Worm (Caenorhabditis elegans) whole organism, L4 larva: Measurements from ENCODE around the gene C03G5.14.

ENCODE experiments used
- F26F4.8 ChIP-seq: fragments of 200-800 bp; sonication (Bioruptor generic); conservative IDR thresholded peaks from 2 replicates; pipeline ENCODE4 v1.3.6; 2022; ENCODE audit warnings: missing genetic modification characterization, missing compliant biosample characterization
- F49E8.2 ChIP-seq: sonication (generic microtip); optimal IDR thresholded peaks from 2 replicates; lab custom pipeline; 2016; ENCODE audit warnings: missing compliant biosample characterization, mild to moderate bottlenecking, missing genetic modification characterization, borderline replicate concordance
- ZK337.2 ChIP-seq: fragments of 200-800 bp; sonication (Bioruptor generic); IDR thresholded peaks from 2 replicates; pipeline ENCODE4 v1.3.6; 2022; ENCODE audit warnings: missing genetic modification reagents, missing genetic modification characterization, missing compliant biosample characterization
- aha-1 ChIP-seq: fragments of 150-350 bp; peaks from one replicate; lab custom pipeline; 2014; ENCODE audit warnings: missing biosample characterization, missing genetic modification characterization
- ctbp-1 ChIP-seq: fragments of 200-800 bp; sonication (Bioruptor generic); IDR thresholded peaks from 2 replicates; pipeline ENCODE4 v1.3.6; 2022; ENCODE audit warnings: missing genetic modification reagents, missing genetic modification characterization, missing compliant biosample characterization
- daf-16 ChIP-seq, 3 experiments: sonication (generic microtip); optimal IDR thresholded peaks; 2 replicates each; lab custom pipeline; 2016 to 2017; ENCODE audit warnings: missing genetic modification characterization in 3 of 3, missing genetic modification reagents in 3 of 3, mild to moderate bottlenecking in 2 of 3, missing compliant biosample characterization in 2 of 3, missing biosample characterization in 1 of 3, moderate library complexity in 1 of 3
- daf-8 ChIP-seq: fragments of 200-800 bp; sonication (Bioruptor generic); IDR thresholded peaks from 2 replicates; pipeline ENCODE4 v1.3.6; 2022; ENCODE audit warnings: missing genetic modification characterization, missing compliant biosample characterization
- dpl-1 ChIP-seq: fragments of 150-350 bp; optimal IDR thresholded peaks from 2 replicates; lab custom pipeline; 2014; ENCODE audit warnings: missing biosample characterization, missing genetic modification reagents, missing genetic modification characterization
- dve-1 ChIP-seq: sonication (generic microtip); optimal IDR thresholded peaks from 2 replicates; lab custom pipeline; 2017; ENCODE audit warnings: antibody characterized with exemption, mild to moderate bottlenecking, missing genetic modification characterization, missing compliant biosample characterization; ENCODE audit not compliant: insufficient read depth
- fkh-10 ChIP-seq: fragments of 150-350 bp; optimal IDR thresholded peaks from 2 replicates; lab custom pipeline; 2014; ENCODE audit warnings: missing biosample characterization, missing genetic modification reagents, missing genetic modification characterization
- fos-1 ChIP-seq: fragments of 150-350 bp; optimal IDR thresholded peaks from 2 replicates; lab custom pipeline; 2014; ENCODE audit warnings: missing biosample characterization, missing genetic modification characterization
- hlh-30 ChIP-seq: sonication (generic microtip); optimal IDR thresholded peaks from 2 replicates; lab custom pipeline; 2017; ENCODE audit warnings: antibody characterized with exemption, mild to moderate bottlenecking, missing genetic modification characterization, missing compliant biosample characterization; ENCODE audit not compliant: insufficient read depth
- hmg-1.1 ChIP-seq: fragments of 200-800 bp; sonication (Bioruptor generic); IDR thresholded peaks from 2 replicates; pipeline ENCODE4 v1.3.6; 2022; ENCODE audit warnings: missing genetic modification reagents, missing genetic modification characterization, missing compliant biosample characterization
- jun-1 ChIP-seq: fragments of 150-350 bp; optimal IDR thresholded peaks from 2 replicates; lab custom pipeline; 2014; ENCODE audit warnings: missing biosample characterization, missing genetic modification reagents, missing genetic modification characterization
- lin-1 ChIP-seq: fragments of 200-800 bp; sonication (Bioruptor generic); IDR thresholded peaks from 2 replicates; pipeline ENCODE4 v1.3.6; 2022; ENCODE audit warnings: missing genetic modification reagents, missing genetic modification characterization, missing compliant biosample characterization
- lsy-2 ChIP-seq, 2 experiments: fragments of 150-350 bp in 1 of 2; sonication (generic microtip) in 1 of 2; optimal IDR thresholded peaks; 2 replicates each; lab custom pipeline; 2014 to 2017; ENCODE audit warnings: missing biosample characterization in 2 of 2, missing genetic modification characterization in 2 of 2
- mdl-1 ChIP-seq, 2 experiments: fragments of 150-350 bp in 1 of 2; sonication (generic microtip) in 1 of 2; optimal IDR thresholded peaks; 2 replicates each; lab custom pipeline; 2014 to 2017; ENCODE audit warnings: missing biosample characterization in 2 of 2, missing genetic modification characterization in 2 of 2
- mxl-3 ChIP-seq: fragments of 200-800 bp; sonication (Bioruptor generic); optimal IDR thresholded peaks from 2 replicates; lab custom pipeline; 2018; ENCODE audit warnings: mild to moderate bottlenecking, missing genetic modification characterization, missing compliant biosample characterization
- nhr-28 ChIP-seq: fragments of 150-350 bp; optimal IDR thresholded peaks from 2 replicates; lab custom pipeline; 2014; ENCODE audit warnings: missing biosample characterization, missing genetic modification characterization
- nhr-48 ChIP-seq: sonication (generic microtip); optimal IDR thresholded peaks from 2 replicates; lab custom pipeline; 2016; ENCODE audit warnings: mild to moderate bottlenecking, missing genetic modification characterization, missing compliant biosample characterization
- nhr-76 ChIP-seq: fragments of 150-350 bp; optimal IDR thresholded peaks from 2 replicates; lab custom pipeline; 2014; ENCODE audit warnings: missing biosample characterization, missing genetic modification characterization
- nhr-77 ChIP-seq: fragments of 150-350 bp; optimal IDR thresholded peaks from 2 replicates; lab custom pipeline; 2014; ENCODE audit warnings: missing biosample characterization, missing genetic modification characterization
- pha-4 ChIP-seq, 2 experiments: fragments of 150-350 bp in 1 of 2; fragments of 200-800 bp in 1 of 2; sonication (Bioruptor generic) in 1 of 2; IDR thresholded peaks in 1 of 2; optimal IDR thresholded peaks in 1 of 2; 2 replicates each; pipeline versions ENCODE4 v1.3.6 to Lab custom; 2014 to 2022; ENCODE audit warnings: missing genetic modification characterization in 2 of 2, missing genetic modification reagents in 2 of 2, missing biosample characterization in 1 of 2, missing compliant biosample characterization in 1 of 2
- pqm-1 ChIP-seq: sonication (generic microtip); optimal IDR thresholded peaks from 2 replicates; lab custom pipeline; 2017; ENCODE audit warnings: missing biosample characterization, missing genetic modification characterization
- spr-3 ChIP-seq: fragments of 200-800 bp; sonication (Bioruptor generic); optimal IDR thresholded peaks from 2 replicates; lab custom pipeline; 2018; ENCODE audit warnings: mild to moderate bottlenecking, missing genetic modification characterization, missing compliant biosample characterization
- tra-1 ChIP-seq: fragments of 200-800 bp; sonication (Bioruptor generic); IDR thresholded peaks from 2 replicates; pipeline ENCODE4 v1.3.6; 2022; ENCODE audit warnings: missing genetic modification reagents, missing genetic modification characterization, missing compliant biosample characterization
- unc-62 ChIP-seq, 3 experiments: fragments of 150-350 bp in 1 of 3; sonication (generic microtip); optimal IDR thresholded peaks in 2 of 3; peaks in 1 of 3; 1 replicate in 1 of 3; 2 replicates in 2 of 3; lab custom pipeline; 2014 to 2017; ENCODE audit warnings: missing biosample characterization in 3 of 3, missing genetic modification characterization in 3 of 3, missing genetic modification reagents in 3 of 3, missing genotype in 1 of 3
- zfp-3 ChIP-seq: fragments of 200-800 bp; sonication (Bioruptor generic); conservative IDR thresholded peaks from 2 replicates; pipeline ENCODE4 v1.3.6; 2022; ENCODE audit warnings: missing genetic modification reagents, missing genetic modification characterization, missing compliant biosample characterization
- zip-11 ChIP-seq: fragments of 200-800 bp; sonication (Bioruptor generic); IDR thresholded peaks from 2 replicates; pipeline ENCODE4 v1.3.6; 2022; ENCODE audit warnings: missing genetic modification characterization, missing compliant biosample characterization
- zip-2 ChIP-seq: fragments of 150-350 bp; optimal IDR thresholded peaks from 2 replicates; lab custom pipeline; 2014; ENCODE audit warnings: missing biosample characterization, missing genetic modification characterization
- ztf-11 ChIP-seq: fragments of 150-350 bp; optimal IDR thresholded peaks from 2 replicates; lab custom pipeline; 2014; ENCODE audit warnings: missing biosample characterization, missing genetic modification characterization
- ztf-7 ChIP-seq: fragments of 150-350 bp; optimal IDR thresholded peaks from 2 replicates; lab custom pipeline; 2014; ENCODE audit warnings: missing biosample characterization, missing genetic modification characterization

C03G5.14 gene

DNA sequence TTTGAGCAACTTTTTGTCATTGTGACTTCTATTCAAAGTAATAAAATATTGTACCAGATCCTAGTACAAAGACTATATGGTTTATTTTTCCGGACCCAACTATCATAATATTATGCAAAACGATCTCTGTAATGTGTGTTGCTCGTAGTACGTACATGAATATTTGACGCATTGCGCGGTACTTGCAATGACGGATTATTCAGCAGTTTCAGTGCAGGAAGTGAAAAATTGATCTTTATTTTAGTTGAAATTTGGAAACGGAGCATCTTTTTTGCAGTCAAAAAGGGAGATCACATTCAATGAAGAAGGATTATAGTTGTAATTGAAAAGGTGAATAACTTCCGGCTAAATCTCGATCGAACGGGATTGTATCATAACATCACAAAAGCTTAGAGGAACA, 37.8 kb upstream of the C03G5.14 start:
- no peak for TF ChIP-seq jun-1 (tag; lab: Kevin White, UChicago)
- TF ChIP-seq aha-1 (tag; lab: Kevin White, UChicago) = peak; percentile 92

DNA sequence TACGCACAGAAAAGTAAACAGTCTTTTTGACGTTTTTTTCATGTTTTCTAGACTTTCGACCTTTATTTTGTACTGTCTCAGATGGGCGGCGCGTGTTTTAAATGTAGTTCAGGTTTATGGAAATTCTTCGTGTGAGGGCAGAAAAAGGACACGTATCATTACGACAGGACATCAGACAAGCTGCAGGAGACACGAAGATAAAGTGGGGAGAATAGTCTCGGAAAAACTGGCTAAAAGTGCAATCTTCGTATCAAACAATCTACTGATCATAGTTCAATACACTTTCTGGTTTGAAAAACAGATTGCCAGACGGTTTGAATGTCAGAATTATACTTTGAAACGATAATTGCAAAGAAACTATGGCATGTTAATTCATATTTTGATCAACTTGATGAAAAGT, 36.3 kb upstream of the C03G5.14 start:
- TF ChIP-seq nhr-48 (tag; lab: Kevin White, UChicago) (peak; percentile 62), ZK337.2 (GFP tag; lab: Robert Waterston, UW) (no peak), nhr-28 (tag; lab: Kevin White, UChicago) (peak; percentile 52), mdl-1 (tag; optimal IDR thresholded peaks at IDR 0.05; lab: Kevin White, UChicago) (peak in 1 of 2 experiments; percentile 52), mxl-3 (GFP tag; lab: Kevin White, UChicago) (peak; percentile 33), dpl-1 (GFP tag; lab: Kevin White, UChicago) (no peak)

DNA sequence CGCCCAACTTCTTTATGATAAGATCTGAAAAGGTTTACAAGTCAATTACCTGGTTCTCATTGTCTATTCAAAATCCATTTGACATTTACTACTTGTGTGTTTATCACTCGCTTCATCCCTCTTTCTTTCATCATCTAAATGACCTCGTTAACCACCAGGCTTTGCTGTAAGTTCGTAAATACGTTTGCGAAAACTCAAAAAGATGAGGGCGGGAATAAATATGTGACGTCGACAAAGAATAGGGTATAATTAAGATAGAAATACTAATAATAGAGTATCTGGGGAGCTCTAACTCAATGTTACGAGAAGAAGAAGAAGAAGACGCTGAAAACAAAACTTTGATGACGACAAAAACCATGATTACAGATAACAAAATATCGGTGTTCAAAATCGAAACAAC, 32.3 kb upstream of the C03G5.14 start:
- TF ChIP-seq zip-2 (no peak), mdl-1 (tag; optimal IDR thresholded peaks at IDR 0.05; lab: Kevin White, UChicago) (no peak), unc-62 (GFP tag; optimal IDR thresholded peaks at IDR 0.05 in 1 of 2; lab: Kevin White, UChicago) (peak in 1 of 2 experiments; percentile 92), unc-62 (tag; optimal IDR thresholded peaks at IDR 0.05; lab: Kevin White, UChicago) (no peak), aha-1 (tag; lab: Kevin White, UChicago) (peak; percentile 52), ztf-11 (tag; lab: Kevin White, UChicago) (no peak)

DNA sequence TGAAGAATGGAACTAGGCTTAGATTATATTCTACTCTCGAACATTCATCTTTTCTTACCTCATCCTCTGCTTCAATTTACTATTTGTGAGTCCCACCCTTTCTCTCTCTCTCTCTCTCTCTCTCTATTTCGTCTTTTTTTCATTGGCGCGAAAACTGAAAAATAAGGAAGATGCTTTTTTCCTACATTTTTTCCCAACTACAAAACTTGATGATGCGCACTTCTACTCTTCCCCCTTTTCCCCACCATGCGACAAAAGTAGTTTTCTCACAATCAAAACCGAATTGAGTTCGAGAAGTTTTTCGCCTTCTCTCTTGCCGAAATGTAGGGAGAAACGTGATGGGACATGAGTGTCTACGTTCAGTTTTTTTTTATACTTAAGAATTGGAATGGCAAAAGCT, 31.8 kb upstream of the C03G5.14 start:
- no peak for TF ChIP-seq F26F4.8 (GFP tag; lab: Robert Waterston, UW)
- no peak for TF ChIP-seq lin-1
- no peak for TF ChIP-seq F49E8.2
- peak; percentile 87 for TF ChIP-seq fkh-10
- TF ChIP-seq spr-3 = no peak
- TF ChIP-seq ctbp-1 (GFP tag; lab: Robert Waterston, UW) = 0 out of 2 replicates have a peak, but pooled peaks have one; percentile 30
- no peak for TF ChIP-seq hlh-30 (tag; lab: Kevin White, UChicago)
- no peak for TF ChIP-seq nhr-76 (tag; lab: Kevin White, UChicago)
- TF ChIP-seq ZK337.2 (GFP tag; lab: Robert Waterston, UW) = no peak

DNA sequence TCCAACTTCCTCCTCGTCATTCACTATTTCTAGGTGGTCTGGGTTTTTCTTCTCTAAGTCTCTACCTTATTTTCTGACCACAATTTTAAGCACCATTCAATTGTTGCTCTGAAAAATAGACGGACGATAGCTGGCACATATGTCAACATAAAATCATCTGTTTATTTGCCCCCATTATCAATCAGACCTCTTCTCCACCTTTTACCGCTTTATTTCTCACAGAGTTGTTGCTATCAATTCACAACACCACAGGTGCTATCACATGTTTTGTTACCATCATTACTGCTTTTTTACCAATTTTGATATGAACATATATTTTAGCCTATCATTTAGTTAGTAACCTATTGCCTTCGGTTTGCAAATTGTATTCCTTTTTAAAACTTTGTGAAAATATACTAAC, 29.0 kb upstream of the C03G5.14 start:
- TF ChIP-seq nhr-28 (tag; lab: Kevin White, UChicago) = peak; percentile 71
- no peak for TF ChIP-seq hmg-1.1 (GFP tag; lab: Robert Waterston, UW)
- peak; percentile 26 for TF ChIP-seq dve-1 (tag; lab: Kevin White, UChicago)
- TF ChIP-seq daf-16 (GFP tag; optimal IDR thresholded peaks at IDR 0.05; lab: Kevin White, UChicago) = no peak
- TF ChIP-seq daf-16 (tag; optimal IDR thresholded peaks at IDR 0.05; lab: Kevin White, UChicago) = peak; percentile 91
- TF ChIP-seq nhr-77 (tag; lab: Kevin White, UChicago) = peak; percentile 9
- peak; percentile 11 for TF ChIP-seq hlh-30 (tag; lab: Kevin White, UChicago)
- no peak for TF ChIP-seq zip-11 (GFP tag; lab: Robert Waterston, UW)
- no peak for TF ChIP-seq lsy-2 (tag; optimal IDR thresholded peaks at IDR 0.05; lab: Kevin White, UChicago)
- TF ChIP-seq pqm-1 = peak; percentile 19

DNA sequence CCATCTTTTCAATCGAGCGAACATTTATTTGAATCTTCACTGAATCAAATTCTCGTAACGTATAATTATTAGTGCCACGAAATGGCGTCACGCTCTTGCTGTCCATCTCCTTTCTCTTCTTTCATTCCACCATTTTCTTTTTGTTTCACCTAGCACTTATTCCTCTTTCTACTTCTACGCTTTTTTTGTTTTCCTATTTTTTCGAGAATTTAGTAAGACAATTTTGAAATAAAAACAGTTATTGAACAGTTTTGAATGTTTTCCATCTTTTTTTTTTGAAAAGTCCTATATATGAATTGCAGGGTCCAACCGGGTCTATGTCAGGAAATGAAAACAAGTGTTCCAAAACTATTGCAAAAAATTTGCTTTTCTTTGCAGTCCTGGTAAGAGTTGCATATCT, 26.7 kb upstream of the C03G5.14 start, which contains the start of gene T01B10.5:
TSS of gene T01B10.5 (plus strand) at position 301 of the 400 bp plus-strand sequence.
- TF ChIP-seq pha-4 (GFP tag; IDR thresholded peaks at IDR 0.05; lab: Robert Waterston, UW) (no peak), pha-4 (tag; optimal IDR thresholded peaks at IDR 0.05; lab: Kevin White, UChicago) (no peak), ztf-7 (tag; lab: Kevin White, UChicago) (no peak), tra-1 (GFP tag; lab: Robert Waterston, UW) (no peak), daf-8 (GFP tag; lab: Robert Waterston, UW) (no peak), zfp-3 (no peak), fos-1 (tag; lab: Kevin White, UChicago) (no peak), nhr-77 (tag; lab: Kevin White, UChicago) (no peak), lsy-2 (tag; optimal IDR thresholded peaks at IDR 0.05; lab: Kevin White, UChicago) (no peak), nhr-48 (tag; lab: Kevin White, UChicago) (no peak), pqm-1 (no peak), spr-3 (no peak), nhr-28 (tag; lab: Kevin White, UChicago) (no peak), hmg-1.1 (GFP tag; lab: Robert Waterston, UW) (no peak)
